Worm (Caenorhabditis elegans) whole organism, L4 larva: ENCODE measurements around the gene cnc-8.

Experiments
- ceh-20 ChIP-seq: fragments of 200-800 bp; sonication (Bioruptor generic); IDR thresholded peaks from 2 replicates; pipeline ENCODE4 v1.3.6; 2022; ENCODE audit warnings: missing genetic modification reagents, missing genetic modification characterization, missing compliant biosample characterization
- dve-1 ChIP-seq: sonication (generic microtip); optimal IDR thresholded peaks from 2 replicates; lab custom pipeline; 2017; ENCODE audit warnings: antibody characterized with exemption, mild to moderate bottlenecking, missing genetic modification characterization, missing compliant biosample characterization; ENCODE audit not compliant: insufficient read depth
- egl-27 ChIP-seq: sonication (generic microtip); optimal IDR thresholded peaks from 3 replicates; lab custom pipeline; 2017; ENCODE audit warnings: missing biosample characterization, missing genetic modification reagents, missing genetic modification characterization
- nhr-77 ChIP-seq: fragments of 150-350 bp; optimal IDR thresholded peaks from 2 replicates; lab custom pipeline; 2014; ENCODE audit warnings: missing biosample characterization, missing genetic modification characterization
- unc-130 ChIP-seq: sonication (generic microtip); optimal IDR thresholded peaks from 2 replicates; lab custom pipeline; 2016; ENCODE audit warnings: missing genetic modification reagents, missing genetic modification characterization, missing compliant biosample characterization
- unc-39 ChIP-seq: sonication (generic microtip); optimal IDR thresholded peaks from 2 replicates; lab custom pipeline; 2017; ENCODE audit warnings: missing biosample characterization, missing genetic modification characterization

- TF ChIP-seq egl-27 (tag; lab: Kevin White, UChicago) = no peak
- TF ChIP-seq nhr-77 (tag; lab: Kevin White, UChicago) = no peak
- TF ChIP-seq unc-39 (tag; lab: Kevin White, UChicago) = no peak
- no peak for TF ChIP-seq unc-130 (GFP tag; lab: Kevin White, UChicago)
- TF ChIP-seq ceh-20 (GFP tag; lab: Robert Waterston, UW) = no peak
- TF ChIP-seq dve-1 (tag; lab: Kevin White, UChicago) = no peak
These were observed 46.4 kb upstream of the cnc-8 start, which contains the start of gene C32A9.1 for ce11 chrX:10260035-10260434.
